Fruit fly (Drosophila melanogaster): ENCODE measurements around the gene Dhrs4.

- TF ChIP-seq ap (GFP tag; IDR thresholded peaks at IDR 0.05) (no peak), CG5953 (GFP tag; IDR thresholded peaks at IDR 0.05) (no peak), CG11695 (GFP tag; IDR thresholded peaks at IDR 0.05) (no peak), Sox100B (GFP tag; optimal IDR thresholded peaks at IDR 0.05) (no peak), CG7987 (GFP tag; optimal IDR thresholded peaks at IDR 0.05) (no peak), ATbp (GFP tag; optimal IDR thresholded peaks at IDR 0.05) (no peak), ttk (GFP tag; IDR thresholded peaks at IDR 0.05) (no peak), psq (GFP tag; optimal IDR thresholded peaks at IDR 0.05) (no peak)
Measured at dm6 chr3L:5131245-5131644, 10.2 kb downstream of the Dhrs4 start, which contains the start of gene CG15212.
